Fruit fly (Drosophila melanogaster): Measurements from ENCODE around the gene Drsl6.
A peak's percentile ranks its signal among the peaks of the same experiment; 100 is the strongest.

Gene Drsl6

dm6 chr3L:3382489-3382879 lies 46.3 kb upstream of the Drsl6 start (continued):
- TF ChIP-seq CG30403 (GFP tag; optimal IDR thresholded peaks at IDR 0.05) (peak; percentile 84), lola (GFP tag; optimal IDR thresholded peaks at IDR 0.05) (peak in 1 of 3 experiments; percentile 90), phol (tag; optimal IDR thresholded peaks at IDR 0.05) (peak; percentile 89), ken (GFP tag; IDR thresholded peaks at IDR 0.05) (peak; percentile 83), CG11504 (tag; optimal IDR thresholded peaks at IDR 0.05) (peak; percentile 88), onecut (GFP tag; IDR thresholded peaks at IDR 0.05) (peak; percentile 73), CG13775 (GFP tag; optimal IDR thresholded peaks at IDR 0.05) (peak; percentile 77), sug (tag; optimal IDR thresholded peaks at IDR 0.05) (peak; percentile 90), CG6654 (GFP tag; optimal IDR thresholded peaks at IDR 0.05) (peak; percentile 62), Fer2 (tag; optimal IDR thresholded peaks at IDR 0.05) (peak; percentile 36), dmrt99B (tag; optimal IDR thresholded peaks at IDR 0.05) (peak; percentile 88), CG11723 (GFP tag; optimal IDR thresholded peaks at IDR 0.05) (peak; percentile 72), CG2202 (tag; optimal IDR thresholded peaks at IDR 0.05) (peak; percentile 76), ato (GFP tag; IDR thresholded peaks at IDR 0.05; ENCODE audit: partially characterized antibody) (no peak), CG8765 (GFP tag; IDR thresholded peaks at IDR 0.05) (peak; percentile 62), CTCF (GFP tag; optimal IDR thresholded peaks at IDR 0.05) (no peak), ttk (GFP tag; IDR thresholded peaks at IDR 0.05) (peak; percentile 77), run (tag; optimal IDR thresholded peaks at IDR 0.05) (peak; percentile 78), Sry-δ (GFP tag; optimal IDR thresholded peaks at IDR 0.05) (peak; percentile 31), gfzf (GFP tag; optimal IDR thresholded peaks at IDR 0.05) (no peak), CG6272 (GFP tag; IDR thresholded peaks at IDR 0.05) (peak; percentile 58), CG13296 (GFP tag; optimal IDR thresholded peaks at IDR 0.05) (peak; percentile 84), E2f1 (GFP tag; IDR thresholded peaks at IDR 0.05) (peak; percentile 78), CG3995 (GFP tag; optimal IDR thresholded peaks at IDR 0.05) (peak; percentile 34), Side (GFP tag; optimal IDR thresholded peaks at IDR 0.05) (peak; percentile 84), CG2199 (GFP tag; IDR thresholded peaks at IDR 0.05) (0 out of 3 replicates have a peak, but pooled peaks have one; percentile 57), zen (tag; optimal IDR thresholded peaks at IDR 0.05) (peak; percentile 92), ftz-f1 (GFP tag; optimal IDR thresholded peaks at IDR 0.05) (no peak), fru (optimal IDR thresholded peaks at IDR 0.05) (no peak), CG6175 (GFP tag; IDR thresholded peaks at IDR 0.05) (peak; percentile 60; the same call in 1 of the 3 replicates), vnd (GFP tag; IDR thresholded peaks at IDR 0.05; ENCODE audit: partially characterized antibody) (no peak), CG18262 (tag; optimal IDR thresholded peaks at IDR 0.05) (peak; percentile 92), row (GFP tag; IDR thresholded peaks at IDR 0.05) (peak; percentile 89), Blimp-1 (GFP tag; optimal IDR thresholded peaks at IDR 0.05) (peak; percentile 81), pzg (GFP tag; optimal IDR thresholded peaks at IDR 0.05) (no peak), E2f2 (GFP tag; IDR thresholded peaks at IDR 0.05) (peak; percentile 48; the same call in 1 of the 2 replicates), CG17385 (GFP tag; optimal IDR thresholded peaks at IDR 0.05) (peak; percentile 82), Ada2b (GFP tag; IDR thresholded peaks at IDR 0.05) (peak; percentile 91), CG6854 (GFP tag; optimal IDR thresholded peaks at IDR 0.05) (peak; percentile 69), HLH4C (GFP tag; IDR thresholded peaks at IDR 0.05; ENCODE audit: partially characterized antibody) (no peak), CG6683 (GFP tag; optimal IDR thresholded peaks at IDR 0.05) (peak; percentile 59), CG9727 (GFP tag; optimal IDR thresholded peaks at IDR 0.05) (peak; percentile 85), ATbp (GFP tag; optimal IDR thresholded peaks at IDR 0.05) (peak; percentile 87), HmgZ (tag; optimal IDR thresholded peaks at IDR 0.05) (peak; percentile 89), mld (GFP tag; IDR thresholded peaks at IDR 0.05; ENCODE audit: partially characterized antibody) (no peak), Fer1 (GFP tag; optimal IDR thresholded peaks at IDR 0.05) (peak; percentile 84), Rx (GFP tag; IDR thresholded peaks at IDR 0.05) (peak; percentile 79), ash1 (GFP tag; optimal IDR thresholded peaks at IDR 0.05) (no peak), stc (GFP tag; IDR thresholded peaks at IDR 0.05) (peak; percentile 79), CG15514 (GFP tag; optimal IDR thresholded peaks at IDR 0.05) (peak; percentile 71), slou (GFP tag; optimal IDR thresholded peaks at IDR 0.05) (peak; percentile 48)

All from whole organism, embryonic.